Worm (Caenorhabditis elegans) whole organism, L4/young adult: ENCODE data around the gene srj-8.

Experiments
- W03F9.2 ChIP-seq: fragments of 150-350 bp; optimal IDR thresholded peaks from 2 replicates; lab custom pipeline; 2014; ENCODE audit warnings: missing biosample characterization, missing genetic modification characterization
- dao-5 ChIP-seq: sonication (generic microtip); optimal IDR thresholded peaks from 2 replicates; lab custom pipeline; 2016; ENCODE audit warnings: missing genotype, missing genetic modification characterization, moderate library complexity, missing compliant biosample characterization
- him-1 ChIP-seq: sonication (generic microtip); optimal IDR thresholded peaks from 2 replicates; lab custom pipeline; 2016; ENCODE audit warnings: missing genotype, missing genetic modification reagents, missing genetic modification characterization, missing compliant biosample characterization

DNA sequence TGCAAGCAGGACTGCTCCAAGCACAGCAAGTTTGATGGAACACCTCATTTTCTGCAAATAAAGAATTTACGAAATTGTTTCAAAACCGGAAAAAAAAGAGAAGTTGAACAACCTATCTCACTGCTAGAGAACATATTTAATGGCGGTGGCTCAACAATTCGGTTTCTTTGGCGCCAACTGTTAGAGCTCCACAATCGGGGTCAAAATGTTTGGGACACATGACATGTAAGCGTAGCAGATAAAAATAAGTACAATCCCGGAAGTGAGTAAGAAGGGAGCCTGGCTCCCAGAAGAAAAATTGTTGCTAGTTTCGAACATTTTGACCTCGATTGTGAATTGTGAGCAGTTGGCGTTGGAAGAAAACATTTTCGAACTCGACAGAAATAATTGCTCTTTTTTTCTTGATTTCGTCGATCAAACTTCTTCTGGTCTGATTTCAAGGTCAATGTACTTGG is 11.6 kb downstream of the srj-8 start, which contains the start of gene T28A11.16:
- no peak for TF ChIP-seq W03F9.2 (tag; lab: Kevin White, UChicago)
- no peak for TF ChIP-seq dao-5 (tag; lab: Kevin White, UChicago)
- no peak for TF ChIP-seq him-1 (tag; lab: Kevin White, UChicago)
